Fruit fly (Drosophila melanogaster) whole organism, embryonic: ENCODE data around the gene RabX4.

Source experiments
- Adf1 ChIP-seq: fragments of 200-800 bp; sonication (Bioruptor generic); IDR thresholded peaks from 2 replicates; pipeline ENCODE4 v1.3.6; 2022; ENCODE audit warnings: missing biosample characterization, missing genetic modification characterization
- Blimp-1 ChIP-seq: fragments of 200-800 bp; sonication (Bioruptor generic); optimal IDR thresholded peaks from 3 replicates; lab custom pipeline; 2018; ENCODE audit warnings: missing biosample characterization, missing genetic modification characterization, mild to moderate bottlenecking, moderate library complexity, missing genetic modification reagents
- CG1024 ChIP-seq: fragments of 200-800 bp; sonication (Bioruptor generic); IDR thresholded peaks from 2 replicates; pipeline ENCODE4 v1.3.6; 2022; ENCODE audit warnings: missing biosample characterization, missing genetic modification characterization
- CG11247 ChIP-seq: fragments of 200-800 bp; sonication (Bioruptor generic); IDR thresholded peaks from 2 replicates; pipeline ENCODE4 v1.3.6; 2022; ENCODE audit warnings: missing biosample characterization, missing genetic modification characterization
- CG13424 ChIP-seq: fragments of 200-800 bp; sonication (Bioruptor generic); optimal IDR thresholded peaks from 2 replicates; lab custom pipeline; 2019; ENCODE audit warnings: missing biosample characterization, mild to moderate bottlenecking, missing genetic modification characterization, moderate library complexity
- CG15696 ChIP-seq: fragments of 200-800 bp; sonication (Bioruptor generic); optimal IDR thresholded peaks from 2 replicates; lab custom pipeline; 2019; ENCODE audit warnings: missing biosample characterization, mild to moderate bottlenecking, missing genetic modification characterization, moderate library complexity
- CG17328 ChIP-seq: fragments of 200-800 bp; sonication (Bioruptor generic); IDR thresholded peaks from 2 replicates; pipeline ENCODE4 v1.3.6; 2022; ENCODE audit warnings: missing biosample characterization, missing genetic modification characterization
- CG17568 ChIP-seq: fragments of 200-800 bp; sonication (Bioruptor generic); optimal IDR thresholded peaks from 2 replicates; lab custom pipeline; 2018; ENCODE audit warnings: missing biosample characterization, mild to moderate bottlenecking, missing genetic modification characterization, moderate library complexity
- CG17612 ChIP-seq: fragments of 200-800 bp; sonication (Bioruptor generic); IDR thresholded peaks from 2 replicates; pipeline ENCODE4 v1.3.6; 2022; ENCODE audit warnings: missing biosample characterization, missing genetic modification characterization
- CG17912 ChIP-seq: fragments of 200-800 bp; sonication (Bioruptor generic); optimal IDR thresholded peaks from 2 replicates; lab custom pipeline; 2018; ENCODE audit warnings: missing biosample characterization, mild to moderate bottlenecking, missing genetic modification characterization
- CG18619 ChIP-seq: fragments of 200-800 bp; sonication (Bioruptor generic); optimal IDR thresholded peaks from 3 replicates; lab custom pipeline; 2017; ENCODE audit warnings: missing biosample characterization, mild to moderate bottlenecking, missing genetic modification characterization
- CG2120 ChIP-seq: fragments of 200-800 bp; sonication (Bioruptor generic); optimal IDR thresholded peaks from 3 replicates; lab custom pipeline; 2016; ENCODE audit warnings: missing biosample characterization, missing genetic modification characterization
- CG5953 ChIP-seq: fragments of 200-800 bp; sonication (Bioruptor generic); IDR thresholded peaks from 2 replicates; pipeline ENCODE4 v1.3.6; 2022; ENCODE audit warnings: missing biosample characterization, missing genetic modification characterization
- CG7357 ChIP-seq: fragments of 200-800 bp; sonication (Bioruptor generic); IDR thresholded peaks from 3 replicates; pipeline ENCODE4 v1.3.6; 2022; ENCODE audit warnings: missing biosample characterization, missing genetic modification characterization
- CG7839 ChIP-seq: fragments of 200-800 bp; sonication (Bioruptor generic); optimal IDR thresholded peaks from 3 replicates; lab custom pipeline; 2018; ENCODE audit warnings: missing biosample characterization, mild to moderate bottlenecking, missing genetic modification characterization, moderate library complexity
- CG7928 ChIP-seq: fragments of 200-800 bp; sonication (Bioruptor generic); optimal IDR thresholded peaks from 2 replicates; lab custom pipeline; 2017; ENCODE audit warnings: missing biosample characterization, mild to moderate bottlenecking, missing genetic modification characterization
- CG7963 ChIP-seq: fragments of 200-800 bp; sonication (Bioruptor generic); IDR thresholded peaks from 3 replicates; pipeline ENCODE4 v1.3.6; 2022; ENCODE audit warnings: missing biosample characterization, missing genetic modification characterization; ENCODE audit not compliant: partially characterized antibody
- CG8359 ChIP-seq: fragments of 200-800 bp; sonication (Bioruptor generic); optimal IDR thresholded peaks from 2 replicates; lab custom pipeline; 2017; ENCODE audit warnings: missing biosample characterization, mild to moderate bottlenecking, missing genetic modification characterization, borderline replicate concordance
- CG8478 ChIP-seq: fragments of >200 bp; optimal IDR thresholded peaks from 2 replicates; lab custom pipeline; 2018
- CkIIα-i1 ChIP-seq: fragments of 200-800 bp; sonication (Bioruptor generic); IDR thresholded peaks from 2 replicates; pipeline ENCODE4 v1.3.6; 2022; ENCODE audit warnings: missing biosample characterization, missing genetic modification characterization
- D19B ChIP-seq: fragments of 200-800 bp; sonication (Bioruptor generic); optimal IDR thresholded peaks from 2 replicates; lab custom pipeline; 2017; ENCODE audit warnings: missing biosample characterization, mild to moderate bottlenecking, missing genetic modification characterization
- Dfd ChIP-seq, 2 experiments: fragments of >200 bp; optimal IDR thresholded peaks; 2 replicates each; lab custom pipeline; 2017; ENCODE audit warnings: missing biosample characterization in 2 of 2, missing genetic modification characterization in 2 of 2
- Drgx ChIP-seq: fragments of 200-800 bp; sonication (Bioruptor generic); IDR thresholded peaks from 2 replicates; pipeline ENCODE4 v1.3.6; 2022; ENCODE audit warnings: missing biosample characterization, missing genetic modification characterization
- GATAe ChIP-seq: fragments of 200-800 bp; sonication (Bioruptor generic); conservative IDR thresholded peaks from 2 replicates; pipeline ENCODE4 v1.3.6; 2022; ENCODE audit warnings: missing biosample characterization, missing genetic modification characterization
- HmgZ ChIP-seq: fragments of 200-800 bp; sonication (Bioruptor generic); optimal IDR thresholded peaks from 2 replicates; lab custom pipeline; 2018; ENCODE audit warnings: missing biosample characterization, mild to moderate bottlenecking, missing genetic modification characterization
- Hmx ChIP-seq: fragments of 200-800 bp; sonication (Bioruptor generic); optimal IDR thresholded peaks from 2 replicates; lab custom pipeline; 2016; ENCODE audit warnings: missing biosample characterization, missing genetic modification characterization
- Hr51 ChIP-seq, 2 experiments: fragments of 200-800 bp; sonication (Bioruptor generic); optimal IDR thresholded peaks; 2 replicates in 1 of 2; 3 replicates in 1 of 2; lab custom pipeline; 2016 to 2018; ENCODE audit warnings: missing biosample characterization in 2 of 2, missing genetic modification characterization in 2 of 2, mild to moderate bottlenecking in 1 of 2, moderate library complexity in 1 of 2
- Hsf ChIP-seq: fragments of 200-800 bp; sonication (Bioruptor generic); optimal IDR thresholded peaks from 3 replicates; lab custom pipeline; 2016; ENCODE audit warnings: missing biosample characterization, missing genetic modification characterization
- Lpt ChIP-seq: fragments of >200 bp; optimal IDR thresholded peaks from 2 replicates; lab custom pipeline; 2018; ENCODE audit warnings: missing biosample characterization, missing genetic modification characterization
- Mes4 ChIP-seq: fragments of 200-800 bp; sonication (Bioruptor generic); optimal IDR thresholded peaks from 2 replicates; lab custom pipeline; 2016; ENCODE audit warnings: missing biosample characterization, missing genetic modification characterization
- Mrtf ChIP-seq: fragments of 200-800 bp; sonication (Bioruptor generic); IDR thresholded peaks from 3 replicates; pipeline ENCODE4 v1.3.6; 2022; ENCODE audit warnings: missing biosample characterization, missing genetic modification characterization
- NC2β ChIP-seq: fragments of 200-800 bp; sonication (Bioruptor generic); optimal IDR thresholded peaks from 2 replicates; lab custom pipeline; 2016; ENCODE audit warnings: missing biosample characterization, missing genetic modification characterization
- Nf-YB ChIP-seq: fragments of 200-800 bp; sonication (Bioruptor generic); optimal IDR thresholded peaks from 3 replicates; lab custom pipeline; 2019; ENCODE audit warnings: missing biosample characterization, mild to moderate bottlenecking, missing genetic modification characterization, moderate library complexity
- Opbp ChIP-seq: fragments of 200-800 bp; sonication (Bioruptor generic); IDR thresholded peaks from 3 replicates; pipeline ENCODE4 v1.3.6; 2022; ENCODE audit warnings: missing biosample characterization, missing genetic modification characterization; ENCODE audit not compliant: partially characterized antibody
- Rx ChIP-seq: fragments of 200-800 bp; sonication (Bioruptor generic); IDR thresholded peaks from 2 replicates; pipeline ENCODE4 v1.3.6; 2022; ENCODE audit warnings: missing biosample characterization, missing genetic modification characterization
- Side ChIP-seq: fragments of 200-800 bp; sonication (Bioruptor generic); optimal IDR thresholded peaks from 2 replicates; lab custom pipeline; 2016; ENCODE audit warnings: missing biosample characterization, missing genetic modification characterization
- Taf1 ChIP-seq: fragments of 200-800 bp; sonication (Bioruptor generic); IDR thresholded peaks from 2 replicates; pipeline ENCODE4 v1.3.6; 2022; ENCODE audit warnings: missing biosample characterization, missing genetic modification characterization
- Xbp1 ChIP-seq: fragments of 200-800 bp; sonication (Bioruptor generic); optimal IDR thresholded peaks from 3 replicates; lab custom pipeline; 2016; ENCODE audit warnings: missing biosample characterization, mild to moderate bottlenecking, missing genetic modification characterization
- YL-1 ChIP-seq: fragments of 200-800 bp; sonication (Bioruptor generic); optimal IDR thresholded peaks from 3 replicates; lab custom pipeline; 2017; ENCODE audit warnings: missing biosample characterization, mild to moderate bottlenecking, missing genetic modification characterization
- corto ChIP-seq: fragments of 200-800 bp; sonication (Bioruptor generic); optimal IDR thresholded peaks from 2 replicates; lab custom pipeline; 2016; ENCODE audit warnings: missing biosample characterization, mild to moderate bottlenecking, missing genetic modification characterization, moderate library complexity
- dm ChIP-seq: fragments of 200-800 bp; sonication (Bioruptor generic); optimal IDR thresholded peaks from 3 replicates; lab custom pipeline; 2016; ENCODE audit warnings: missing biosample characterization, missing genetic modification characterization
- dmrt11E ChIP-seq: fragments of 200-800 bp; sonication (Bioruptor generic); optimal IDR thresholded peaks from 3 replicates; lab custom pipeline; 2018; ENCODE audit warnings: missing biosample characterization, mild to moderate bottlenecking, missing genetic modification characterization, moderate library complexity
- fru ChIP-seq: fragments of >200 bp; optimal IDR thresholded peaks from 2 replicates; lab custom pipeline; 2017
- jigr1 ChIP-seq: fragments of 200-800 bp; sonication (Bioruptor generic); IDR thresholded peaks from 3 replicates; pipeline ENCODE4 v1.3.6; 2022; ENCODE audit warnings: missing biosample characterization, missing genetic modification characterization
- klu ChIP-seq: fragments of 200-800 bp; sonication (Bioruptor generic); IDR thresholded peaks from 2 replicates; pipeline ENCODE4 v1.3.6; 2022; ENCODE audit warnings: missing biosample characterization, missing genetic modification characterization
- lbe ChIP-seq: fragments of 200-800 bp; sonication (Bioruptor generic); optimal IDR thresholded peaks from 2 replicates; lab custom pipeline; 2016; ENCODE audit warnings: missing biosample characterization, mild to moderate bottlenecking, missing genetic modification characterization
- pb ChIP-seq: fragments of 200-800 bp; sonication (Bioruptor generic); optimal IDR thresholded peaks from 3 replicates; lab custom pipeline; 2016; ENCODE audit warnings: missing biosample characterization, missing genetic modification characterization
- sisA ChIP-seq: fragments of 200-800 bp; sonication (Bioruptor generic); IDR thresholded peaks from 2 replicates; pipeline ENCODE4 v1.3.6; 2022; ENCODE audit warnings: missing biosample characterization, missing genetic modification characterization
- tap ChIP-seq: fragments of 200-800 bp; optimal IDR thresholded peaks from 3 replicates; lab custom pipeline; 2019; ENCODE audit warnings: missing biosample characterization, mild to moderate bottlenecking, missing genetic modification characterization, moderate library complexity
- usp ChIP-seq: fragments of >200 bp; optimal IDR thresholded peaks from 2 replicates; lab custom pipeline; 2017; ENCODE audit warnings: missing biosample characterization, missing genetic modification characterization

The RabX4 gene

dm6 chr3R:24875939-24876842, 48.0 kb upstream of the RabX4 start, which contains the start of gene CG3744 (continued):
- TF ChIP-seq sisA: peak; percentile 94
- peak; percentile 44 for TF ChIP-seq corto (GFP tag; lab: Kevin White, UChicago)
- peak; percentile 79 for TF ChIP-seq CG7357 (GFP tag; lab: Robert Waterston, UW)
- TF ChIP-seq CG17568 (GFP tag; lab: Kevin White, UChicago): no peak
- TF ChIP-seq CG18619 (GFP tag; lab: Kevin White, UChicago): peak; percentile 90
- TF ChIP-seq Mes4: no peak
- peak; percentile 91 for TF ChIP-seq CG15696
- TF ChIP-seq GATAe: peak; percentile 77
- peak; percentile 93 for TF ChIP-seq CG7963 (GFP tag; lab: Robert Waterston, UW)
- TF ChIP-seq klu (GFP tag; lab: Robert Waterston, UW): peak; percentile 84
- peak; percentile 63 for TF ChIP-seq CG7928 (GFP tag; lab: Kevin White, UChicago)
- peak; percentile 94 for TF ChIP-seq Opbp (GFP tag; lab: Robert Waterston, UW)
- TF ChIP-seq Adf1: peak; percentile 79
- peak; percentile 74 for TF ChIP-seq D19B (GFP tag; lab: Kevin White, UChicago)
- no peak for TF ChIP-seq usp (GFP tag; lab: Kevin White, UChicago)
- TF ChIP-seq NC2β (GFP tag; lab: Kevin White, UChicago): peak; percentile 35
- peak; percentile 62 for TF ChIP-seq pb (GFP tag; lab: Kevin White, UChicago)
- peak; percentile 96 for TF ChIP-seq CG11247 (GFP tag; lab: Robert Waterston, UW)
- peak; percentile 89 for TF ChIP-seq Drgx
- peak; percentile 56 for TF ChIP-seq CG17912 (GFP tag; lab: Kevin White, UChicago)
- no peak for TF ChIP-seq Lpt
- peak; percentile 93 for TF ChIP-seq CG17328
- peak; percentile 85 for TF ChIP-seq CG1024 (GFP tag; lab: Robert Waterston, UW)
- peak; percentile 79 for TF ChIP-seq lbe (GFP tag; lab: Kevin White, UChicago)
- TF ChIP-seq Hsf (GFP tag; lab: Kevin White, UChicago): peak; percentile 86
- TF ChIP-seq CkIIα-i1: 0 out of 2 replicates have a peak, but pooled peaks have one; percentile 52
- peak; percentile 39 for TF ChIP-seq Side (GFP tag; lab: Kevin White, UChicago)
- peak; percentile 87 for TF ChIP-seq CG17612 (GFP tag; lab: Robert Waterston, UW)
- peak; percentile 87 for TF ChIP-seq Taf1 (GFP tag; lab: Robert Waterston, UW)
- TF ChIP-seq CG8359 (GFP tag; lab: Kevin White, UChicago): peak; percentile 55
- peak; percentile 86 for TF ChIP-seq dmrt11E
- TF ChIP-seq Hmx (GFP tag; lab: Kevin White, UChicago): no peak
- peak; percentile 92 for TF ChIP-seq CG8478 (lab: Kevin White, UChicago)
- TF ChIP-seq fru (lab: Kevin White, UChicago): no peak
- TF ChIP-seq Nf-YB (GFP tag; lab: Kevin White, UChicago): peak; percentile 74
- TF ChIP-seq tap (tag; lab: Kevin White, UChicago): peak; percentile 85
- TF ChIP-seq Mrtf: peak; percentile 94
- TF ChIP-seq Rx: peak; percentile 90
- peak; percentile 94 for TF ChIP-seq CG13424
- peak; percentile 81; the same call in 2 of the 3 replicates for TF ChIP-seq jigr1 (GFP tag; lab: Robert Waterston, UW)
- TF ChIP-seq CG7839 (tag; lab: Kevin White, UChicago): peak; percentile 92
- TF ChIP-seq HmgZ (tag; lab: Kevin White, UChicago): peak; percentile 73
- TF ChIP-seq Dfd (GFP tag; optimal IDR thresholded peaks at IDR 0.05; lab: Kevin White, UChicago): peak in 1 of 2 experiments; percentile 71
- TF ChIP-seq Blimp-1: peak; percentile 95
- TF ChIP-seq dm (GFP tag; lab: Kevin White, UChicago): no peak
- peak; percentile 92 for TF ChIP-seq CG2120 (GFP tag; lab: Kevin White, UChicago)
- peak; percentile 79 to 87 for TF ChIP-seq Hr51 (GFP tag; optimal IDR thresholded peaks at IDR 0.05; lab: Kevin White, UChicago)
- TF ChIP-seq Xbp1 (GFP tag; lab: Kevin White, UChicago): peak; percentile 94
- peak; percentile 88 for TF ChIP-seq CG5953
- TF ChIP-seq YL-1 (GFP tag; lab: Kevin White, UChicago): peak; percentile 50
